Worm (Caenorhabditis elegans): Measurements from ENCODE around the gene fbxa-42.
A peak's percentile ranks its signal among the peaks of the same experiment; 100 is the strongest.

Gene fbxa-42

DNA sequence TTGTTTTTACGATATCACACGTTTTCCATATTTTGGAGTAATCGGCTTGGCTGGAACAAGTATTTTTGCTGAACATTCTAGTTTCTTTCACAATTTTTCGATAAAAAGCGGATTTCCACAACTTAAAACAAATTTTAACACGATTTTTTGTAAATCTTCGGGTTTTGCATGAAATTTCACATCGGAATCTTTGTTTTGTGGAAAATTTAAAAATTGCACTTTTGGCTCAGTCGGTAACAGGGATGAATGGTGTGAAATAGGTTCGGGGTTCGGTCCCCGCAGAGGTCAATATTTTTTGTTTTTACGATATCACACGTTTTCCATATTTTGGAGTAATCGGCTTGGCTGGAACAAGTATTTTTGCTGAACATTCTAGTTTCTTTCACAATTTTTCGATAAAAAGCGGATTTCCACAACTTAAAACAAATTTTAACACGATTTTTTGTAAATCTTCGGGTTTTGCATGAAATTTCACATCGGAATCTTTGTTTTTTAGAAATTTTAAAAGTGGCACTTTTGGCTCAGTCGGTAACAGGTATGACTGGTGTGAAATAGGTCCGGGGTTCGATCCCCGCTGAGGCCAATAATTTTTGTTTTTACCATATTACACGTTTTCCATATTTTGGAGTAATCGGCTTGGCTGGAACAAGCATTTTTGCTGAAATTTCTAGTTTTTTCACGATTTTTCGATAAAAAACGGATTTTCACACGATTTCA is 29.1 kb upstream of the fbxa-42 start:
- TF ChIP-seq F26F4.8 (GFP tag; conservative IDR thresholded peaks at IDR 0.05) (0 out of 2 replicates have a peak, but pooled peaks have one; percentile 46), lin-38 (GFP tag; IDR thresholded peaks at IDR 0.05) (peak; percentile 65)

- peak; percentile 96 for TF ChIP-seq aha-1 (tag)
- no peak for TF ChIP-seq Y5F2A.4 (GFP tag; optimal IDR thresholded peaks at IDR 0.05)
These were observed 27.0 kb upstream of the fbxa-42 start for ce11 chrIII:2288261-2288660.

- TF ChIP-seq unc-62 (GFP tag; optimal IDR thresholded peaks at IDR 0.05 in 1 of 2), result peak in 1 of 2 experiments; percentile 57
- TF ChIP-seq unc-62 (tag; optimal IDR thresholded peaks at IDR 0.05), result no peak
- no peak for TF ChIP-seq fos-1 (tag; optimal IDR thresholded peaks at IDR 0.05)
- peak; percentile 95 for TF ChIP-seq ceh-28 (tag; optimal IDR thresholded peaks at IDR 0.05)
- no peak for TF ChIP-seq ceh-20 (GFP tag; IDR thresholded peaks at IDR 0.05)
These were observed 22.1 kb upstream of the fbxa-42 start for ce11 chrIII:2283341-2283847.

DNA sequence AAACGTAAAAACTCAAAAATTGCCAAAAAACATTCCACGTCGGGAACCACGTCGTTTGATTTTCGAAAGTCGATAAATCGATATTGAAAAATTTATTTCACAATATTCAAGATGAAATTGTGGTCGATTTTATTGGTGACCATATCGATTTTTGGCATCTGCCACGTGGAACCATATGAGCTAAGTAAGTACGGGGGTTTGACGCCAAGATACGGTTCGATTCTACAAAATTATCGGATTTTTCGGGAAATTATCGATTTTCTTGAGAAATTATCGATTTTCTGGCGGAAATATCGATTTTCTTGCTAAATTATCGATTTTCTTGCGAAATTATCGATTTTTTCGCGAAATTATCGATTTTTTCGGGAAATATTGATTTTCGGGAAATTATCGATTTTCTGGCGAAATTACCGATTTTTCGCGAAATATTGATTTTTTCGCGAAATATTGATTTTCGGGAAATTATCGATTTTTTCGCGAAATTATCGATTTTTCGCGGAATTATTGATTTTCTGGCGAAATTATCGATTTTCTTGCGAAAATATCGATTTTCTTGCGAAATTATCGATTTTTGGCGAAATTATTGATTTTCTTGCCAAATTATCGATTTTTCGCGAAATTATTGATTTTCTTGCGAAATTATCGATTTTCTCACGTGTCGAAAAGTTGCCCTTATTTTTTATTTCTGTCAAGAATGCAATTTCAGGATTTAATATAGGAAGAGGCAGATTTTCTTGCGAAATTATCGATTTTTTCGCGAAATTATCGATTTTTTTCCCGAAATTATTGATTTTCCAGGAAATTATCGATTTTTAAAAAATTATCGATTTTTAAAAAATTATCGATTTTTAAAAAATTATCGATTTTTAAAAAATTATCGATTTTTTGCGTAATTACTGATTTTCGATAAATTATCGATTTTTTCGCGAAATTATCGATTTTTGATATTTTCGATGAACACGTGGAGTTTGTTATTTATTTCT is 21.0 kb upstream of the fbxa-42 start, which contains the start of gene Y54F10BM.3:
Gene Y54F10BM.3 (plus strand): TSS at position 51 of the 983 bp plus-strand sequence.
- TF ChIP-seq duxl-1 (tag; optimal IDR thresholded peaks at IDR 0.05; ENCODE audit: poor library complexity) (no peak), ceh-28 (tag; optimal IDR thresholded peaks at IDR 0.05) (peak; percentile 97)

DNA sequence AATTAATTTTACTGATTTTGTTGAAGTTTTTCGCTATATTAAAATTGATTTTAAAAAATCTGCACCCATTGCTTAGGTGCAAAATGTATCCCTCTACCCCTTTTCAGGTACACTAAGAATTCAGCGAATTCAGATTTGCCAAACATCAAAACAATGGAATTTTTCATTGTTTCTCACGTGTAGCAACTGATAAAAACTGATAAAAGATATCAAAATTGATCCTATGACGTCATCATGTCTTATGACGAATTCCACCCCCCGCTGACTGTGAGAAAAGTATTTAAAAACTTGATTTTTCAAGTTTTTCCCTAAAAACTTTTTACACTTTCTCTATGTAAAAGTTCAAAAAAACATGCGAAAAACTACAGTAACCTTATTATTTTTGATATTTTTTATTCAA is 19.3 kb upstream of the fbxa-42 start, which contains the start of gene Y54F10BM.22:
Gene Y54F10BM.22 (plus strand): TSS at position 331 of the 400 bp plus-strand sequence.
- no peak for TF ChIP-seq vab-7 (GFP tag; IDR thresholded peaks at IDR 0.05)
- peak; percentile 3 for TF ChIP-seq hlh-30 (tag; optimal IDR thresholded peaks at IDR 0.05; ENCODE audit: insufficient read depth)
- TF ChIP-seq duxl-1 (tag; optimal IDR thresholded peaks at IDR 0.05; ENCODE audit: poor library complexity), result no peak
- no peak for TF ChIP-seq hlh-11 (tag; optimal IDR thresholded peaks at IDR 0.05)
- no peak for TF ChIP-seq Y75B8A.6 (GFP tag; IDR thresholded peaks at IDR 0.05)

ce11 chrIII:2279457-2279856 is 18.2 kb upstream of the fbxa-42 start, which contains the start of gene Y54F10BM.23:
Gene Y54F10BM.23 (minus strand): TSS chrIII:2279557.
- TF ChIP-seq F49E8.2 (tag; optimal IDR thresholded peaks at IDR 0.05; ENCODE audit: borderline replicate concordance) (no peak), nhr-48 (tag; optimal IDR thresholded peaks at IDR 0.05) (no peak)

DNA sequence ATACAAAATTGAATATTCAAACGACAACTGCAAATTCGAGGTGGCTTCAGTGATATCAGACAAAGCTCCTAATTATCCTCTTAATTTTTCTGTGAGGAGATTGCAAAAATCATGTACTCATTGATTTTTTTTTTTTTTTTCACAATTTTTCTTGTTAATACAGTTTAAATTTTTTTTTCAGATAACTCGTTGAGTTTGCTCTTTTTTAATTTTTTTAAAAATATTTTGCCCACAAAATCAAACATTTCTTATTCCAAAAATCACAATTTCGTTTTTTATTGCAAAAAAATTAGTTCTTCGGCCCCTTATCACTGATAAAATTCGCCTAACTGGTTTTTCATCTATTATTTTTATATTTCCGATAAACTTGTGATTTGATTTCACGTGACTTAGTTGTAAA is 15.6 kb upstream of the fbxa-42 start, which contains the start of gene Y54F10BM.21:
Gene Y54F10BM.21 (plus strand): TSS at position 301 of the 400 bp plus-strand sequence.
- TF ChIP-seq daf-8 (GFP tag; IDR thresholded peaks at IDR 0.05) (no peak), fkh-10 (GFP tag; optimal IDR thresholded peaks at IDR 0.05) (no peak), vab-7 (GFP tag; IDR thresholded peaks at IDR 0.05) (no peak), ztf-7 (tag; optimal IDR thresholded peaks at IDR 0.05) (no peak), daf-12 (tag; optimal IDR thresholded peaks at IDR 0.05) (no peak), ZK337.2 (GFP tag; IDR thresholded peaks at IDR 0.05) (no peak), pha-4 (GFP tag; IDR thresholded peaks at IDR 0.05) (no peak), pha-4 (tag; optimal IDR thresholded peaks at IDR 0.05) (no peak), F44E2.7 (GFP tag; IDR thresholded peaks at IDR 0.05) (no peak), unc-62 (GFP tag; optimal IDR thresholded peaks at IDR 0.05 in 1 of 2) (no peak), unc-62 (tag; optimal IDR thresholded peaks at IDR 0.05) (no peak), unc-39 (tag; optimal IDR thresholded peaks at IDR 0.05) (no peak)
